Worm (Caenorhabditis elegans): Measurements from ENCODE around the gene Y67D8A.2.

Y67D8A.2 gene

ce11 chrIV:3191466-3191865, 30.8 kb upstream of the Y67D8A.2 start, which contains the start of gene Y67D8B.2:
TSS of gene Y67D8B.2 (minus strand) at chrIV:3191566.
- TF ChIP-seq F57A8.1 (GFP tag; optimal IDR thresholded peaks at IDR 0.05) (no peak), snpc-3.4 (tag; optimal IDR thresholded peaks at IDR 0.05) (no peak), somi-1 (GFP tag; optimal IDR thresholded peaks at IDR 0.05) (no peak), attf-5 (GFP tag; optimal IDR thresholded peaks at IDR 0.05) (no peak), efl-1 (GFP tag; optimal IDR thresholded peaks at IDR 0.05) (no peak), rpc-1 (optimal IDR thresholded peaks at IDR 0.05) (no peak), rpc-1 (tag; optimal IDR thresholded peaks at IDR 0.05) (no peak)

DNA sequence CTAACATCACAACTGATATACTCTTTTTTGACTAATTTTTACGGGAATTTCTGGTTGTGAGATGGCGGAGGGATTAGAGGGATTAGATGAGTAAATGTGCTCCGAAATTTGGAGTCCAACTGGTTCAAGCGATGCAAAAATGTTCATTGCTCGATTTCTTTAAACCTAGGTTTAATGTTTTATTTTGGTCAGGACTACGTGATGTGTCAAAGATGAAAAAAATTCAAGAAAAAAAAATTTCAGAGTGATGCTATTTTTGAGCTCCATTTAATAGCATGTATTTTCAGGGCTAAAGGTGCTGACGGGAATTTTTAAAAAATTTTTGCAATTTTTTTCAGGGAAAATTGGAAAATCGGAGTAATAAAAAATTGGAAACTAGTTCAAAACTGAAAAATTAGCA, 25.9 kb upstream of the Y67D8A.2 start:
- TF ChIP-seq lsy-27 (tag; optimal IDR thresholded peaks at IDR 0.05; ENCODE audit: borderline replicate concordance, insufficient read depth) (no peak), Y95B8A.8 (GFP tag; IDR thresholded peaks at IDR 0.05) (no peak), nhr-80 (tag; optimal IDR thresholded peaks at IDR 0.05) (no peak), lin-26 (GFP tag; IDR thresholded peaks at IDR 0.05) (no peak), F49E8.2 (tag; optimal IDR thresholded peaks at IDR 0.05; ENCODE audit: insufficient read depth) (no peak), pha-4 (tag; optimal IDR thresholded peaks at IDR 0.05) (no peak), Y53F4B.3 (GFP tag; IDR thresholded peaks at IDR 0.05) (no peak), unc-62 (GFP tag; optimal IDR thresholded peaks at IDR 0.05) (no peak), ceh-91 (GFP tag; IDR thresholded peaks at IDR 0.05) (no peak), hmg-1.2 (GFP tag; IDR thresholded peaks at IDR 0.05) (no peak), mcd-1 (GFP tag; IDR thresholded peaks at IDR 0.05) (no peak), B0035.1 (tag; optimal IDR thresholded peaks at IDR 0.05) (no peak), F22D6.2 (tag; optimal IDR thresholded peaks at IDR 0.05) (no peak), K11D2.4 (GFP tag; IDR thresholded peaks at IDR 0.05) (no peak)

DNA sequence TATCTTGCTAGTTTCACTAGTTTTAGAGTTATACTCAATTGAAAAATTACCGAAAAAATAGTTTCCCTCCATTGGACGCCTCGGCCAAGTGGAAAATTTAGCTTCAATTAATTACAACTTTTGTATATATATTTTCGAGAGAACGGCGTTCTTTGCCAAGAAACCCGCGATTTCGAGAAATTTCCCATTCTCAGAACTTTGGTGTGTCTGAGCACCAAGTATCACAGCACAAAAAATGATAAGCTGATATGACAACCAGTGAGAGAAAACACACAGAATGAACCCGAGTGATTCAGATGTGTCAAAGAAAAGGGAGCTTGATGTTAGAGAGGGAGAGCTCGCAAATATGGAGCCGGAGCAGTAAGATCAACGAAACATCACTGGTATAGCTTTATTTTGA, 23.2 kb upstream of the Y67D8A.2 start:
- no peak for TF ChIP-seq lsy-27 (tag; optimal IDR thresholded peaks at IDR 0.05; ENCODE audit: borderline replicate concordance, insufficient read depth)
- no peak for TF ChIP-seq gei-17 (GFP tag; optimal IDR thresholded peaks at IDR 0.05)
- TF ChIP-seq hlh-12 (tag; optimal IDR thresholded peaks at IDR 0.05): no peak
- no peak for TF ChIP-seq dpl-1 (GFP tag; optimal IDR thresholded peaks at IDR 0.05)
- no peak for TF ChIP-seq nfya-2 (GFP tag; IDR thresholded peaks at IDR 0.05)
- TF ChIP-seq rcor-1 (GFP tag; IDR thresholded peaks at IDR 0.05): no peak
- no peak for TF ChIP-seq ekl-4 (GFP tag; IDR thresholded peaks at IDR 0.05)
- TF ChIP-seq akir-1 (GFP tag; optimal IDR thresholded peaks at IDR 0.05): no peak
- TF ChIP-seq F23B12.7 (tag; optimal IDR thresholded peaks at IDR 0.05; ENCODE audit: insufficient read depth): no peak
- no peak for TF ChIP-seq B0336.3 (GFP tag; IDR thresholded peaks at IDR 0.05)
- no peak for TF ChIP-seq hrde-1 (tag; optimal IDR thresholded peaks at IDR 0.05; ENCODE audit: borderline replicate concordance)
- TF ChIP-seq madf-10 (tag; optimal IDR thresholded peaks at IDR 0.05): no peak
- no peak for TF ChIP-seq Y67H2A.10 (GFP tag; conservative IDR thresholded peaks at IDR 0.05)
- TF ChIP-seq B0261.1 (tag; optimal IDR thresholded peaks at IDR 0.05): no peak
- no peak for TF ChIP-seq T26A5.8 (tag; optimal IDR thresholded peaks at IDR 0.05)
- no peak for TF ChIP-seq snpc-4 (GFP tag; optimal IDR thresholded peaks at IDR 0.05)
- TF ChIP-seq snpc-4 (tag; optimal IDR thresholded peaks at IDR 0.05): no peak

All from whole organism, young adult.